Fruit fly (Drosophila melanogaster): ENCODE data around the gene Myo31DF.

Myo31DF gene

DNA sequence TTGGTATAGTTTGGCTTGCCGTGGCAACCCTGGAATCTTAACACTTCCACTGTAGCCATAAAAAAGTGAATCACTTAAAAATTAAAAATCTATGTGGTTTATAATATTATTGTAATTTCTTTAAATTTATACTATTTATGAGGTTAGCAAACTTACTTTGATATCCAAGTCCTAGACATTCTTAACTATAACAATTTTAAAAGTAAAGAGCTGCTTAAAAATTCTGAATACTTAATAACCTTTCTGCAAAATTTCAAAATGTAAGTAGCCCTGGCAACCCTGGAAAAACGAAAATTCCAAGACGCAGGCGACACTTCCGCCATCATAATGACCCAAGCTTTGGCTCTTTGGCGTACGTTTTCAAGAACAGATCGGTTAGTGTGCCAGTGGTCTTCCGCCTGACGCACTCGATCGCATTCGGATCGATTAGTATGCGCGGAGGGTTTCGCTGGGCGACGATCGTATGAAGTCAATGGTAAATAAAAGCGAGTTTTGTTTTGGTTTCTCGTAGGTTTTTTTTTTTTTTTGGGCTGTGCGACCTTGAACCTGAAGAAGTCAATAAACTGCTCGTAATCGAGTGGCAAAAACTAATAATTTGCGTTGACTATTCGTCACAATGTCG lies 9.1 kb upstream of the Myo31DF start:
- TF ChIP-seq toe (GFP tag; optimal IDR thresholded peaks at IDR 0.05) (no peak), Clk (GFP tag; optimal IDR thresholded peaks at IDR 0.05) (no peak), cic (GFP tag; optimal IDR thresholded peaks at IDR 0.05) (no peak), CG14711 (tag; optimal IDR thresholded peaks at IDR 0.05) (peak; percentile 13), CG5204 (GFP tag; optimal IDR thresholded peaks at IDR 0.05) (no peak), tj (GFP tag; optimal IDR thresholded peaks at IDR 0.05) (no peak), kay (GFP tag; ENCODE audit: borderline replicate concordance) (peak; percentile 90)

DNA sequence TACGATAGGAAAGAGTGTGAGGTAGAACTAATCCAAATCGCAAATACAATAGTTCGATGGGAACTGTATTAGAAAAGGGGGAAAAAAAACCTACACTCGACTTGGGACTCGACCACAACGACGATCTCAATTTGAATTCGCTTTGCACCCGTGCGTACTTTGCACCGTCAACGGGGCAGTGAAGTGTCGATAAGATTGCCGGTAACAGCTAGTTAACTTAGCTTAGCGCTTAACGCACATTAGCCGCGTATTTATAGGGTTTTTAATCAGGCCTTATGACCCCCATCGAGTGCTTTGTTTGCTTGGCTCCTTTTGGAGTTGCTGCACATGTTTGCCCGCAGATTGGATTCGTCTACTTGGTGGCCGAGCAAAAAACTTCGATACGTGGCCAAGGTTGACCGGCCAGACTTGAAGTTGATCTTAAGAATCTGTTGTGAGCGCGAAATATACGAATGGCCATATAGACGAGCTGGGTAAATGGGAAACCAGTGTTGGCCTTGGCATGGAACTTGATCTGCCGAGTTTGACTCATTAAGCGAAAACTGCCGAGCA lies 8.1 kb upstream of the Myo31DF start:
- no peak for TF ChIP-seq CG14711 (tag; optimal IDR thresholded peaks at IDR 0.05)
- TF ChIP-seq CG12768 (GFP tag; optimal IDR thresholded peaks at IDR 0.05): peak; percentile 96
- no peak for TF ChIP-seq CG5204 (GFP tag; optimal IDR thresholded peaks at IDR 0.05)
- TF ChIP-seq CG7045 (GFP tag; optimal IDR thresholded peaks at IDR 0.05): peak; percentile 0
- peak; percentile 54 for TF ChIP-seq toe (GFP tag; optimal IDR thresholded peaks at IDR 0.05)
- TF ChIP-seq Hr96 (GFP tag; optimal IDR thresholded peaks at IDR 0.05): peak; percentile 65
- TF ChIP-seq ovo (GFP tag; optimal IDR thresholded peaks at IDR 0.05): no peak
- TF ChIP-seq cic (GFP tag; optimal IDR thresholded peaks at IDR 0.05): peak; percentile 34
- TF ChIP-seq Mnt (GFP tag; optimal IDR thresholded peaks at IDR 0.05): peak; percentile 3
- TF ChIP-seq tj (GFP tag; optimal IDR thresholded peaks at IDR 0.05): no peak
- TF ChIP-seq pad (GFP tag; optimal IDR thresholded peaks at IDR 0.05): peak; percentile 18
- TF ChIP-seq CG33017 (tag; optimal IDR thresholded peaks at IDR 0.05): peak; percentile 49

DNA sequence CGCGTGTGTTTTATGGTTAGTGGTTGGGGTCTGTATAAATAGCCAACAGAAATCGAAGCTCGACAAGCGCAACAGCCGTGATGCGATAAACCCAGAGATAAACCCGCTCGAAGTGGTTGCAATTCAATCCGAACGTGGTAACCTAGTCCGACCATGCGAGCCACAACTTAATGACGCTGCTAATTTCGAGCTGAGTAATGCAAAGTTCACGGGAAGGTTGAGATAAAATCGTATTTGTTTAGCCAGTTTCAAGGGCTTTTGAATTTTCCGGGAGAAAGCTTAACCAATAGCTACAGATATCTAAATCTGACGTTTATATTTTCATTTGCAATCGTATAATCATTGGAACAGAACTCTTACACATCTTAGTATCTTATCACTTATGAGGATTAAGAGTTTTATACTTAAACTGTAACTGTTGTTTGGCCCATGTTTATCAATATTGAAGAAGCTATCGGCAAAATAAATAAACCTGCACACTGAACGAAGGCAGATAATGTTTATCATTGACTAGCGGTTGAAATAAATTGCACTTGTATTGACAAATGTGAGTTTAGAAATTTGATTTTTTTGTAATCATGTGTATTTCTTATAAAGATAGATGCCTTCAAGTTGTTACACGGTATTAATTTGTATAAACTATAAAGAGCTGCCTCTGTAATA lies 7.4 kb upstream of the Myo31DF start:
- TF ChIP-seq cnc (optimal IDR thresholded peaks at IDR 0.05) (peak in 1 of 2 experiments; percentile 80), CG7045 (GFP tag; optimal IDR thresholded peaks at IDR 0.05) (no peak), cic (GFP tag; optimal IDR thresholded peaks at IDR 0.05) (peak; percentile 22), tj (GFP tag; optimal IDR thresholded peaks at IDR 0.05) (peak; percentile 66), pad (GFP tag; optimal IDR thresholded peaks at IDR 0.05) (no peak), CG12768 (GFP tag; optimal IDR thresholded peaks at IDR 0.05) (peak; percentile 17)

DNA sequence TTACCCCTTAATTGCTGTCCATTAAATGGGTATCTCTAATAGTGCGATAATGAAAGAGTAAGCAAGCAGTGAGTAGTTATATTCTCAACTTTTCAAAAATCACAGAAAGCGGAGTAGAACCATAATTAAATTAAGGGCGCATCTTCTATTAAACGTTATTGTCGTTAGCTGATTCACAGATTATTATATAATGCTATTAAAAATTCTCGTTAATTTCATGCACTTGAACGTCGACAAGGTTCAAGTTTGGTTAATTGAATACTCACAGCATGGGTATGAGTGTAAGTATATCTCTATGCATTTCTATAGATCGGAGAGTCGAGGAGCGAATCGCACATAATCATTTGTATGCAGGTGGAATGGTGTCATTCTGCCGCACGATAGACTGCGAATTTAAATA lies 4.3 kb upstream of the Myo31DF start:
- TF ChIP-seq CG1620 (GFP tag; optimal IDR thresholded peaks at IDR 0.05) (no peak), Hr96 (GFP tag; optimal IDR thresholded peaks at IDR 0.05) (no peak), bab1 (GFP tag; optimal IDR thresholded peaks at IDR 0.05) (no peak), Clk (GFP tag; optimal IDR thresholded peaks at IDR 0.05) (no peak), Crg-1 (GFP tag; optimal IDR thresholded peaks at IDR 0.05) (no peak), cic (GFP tag; optimal IDR thresholded peaks at IDR 0.05) (no peak), CG33017 (tag; optimal IDR thresholded peaks at IDR 0.05) (no peak), CG11617 (GFP tag; optimal IDR thresholded peaks at IDR 0.05) (no peak), kay (GFP tag; ENCODE audit: borderline replicate concordance) (peak; percentile 88)

DNA sequence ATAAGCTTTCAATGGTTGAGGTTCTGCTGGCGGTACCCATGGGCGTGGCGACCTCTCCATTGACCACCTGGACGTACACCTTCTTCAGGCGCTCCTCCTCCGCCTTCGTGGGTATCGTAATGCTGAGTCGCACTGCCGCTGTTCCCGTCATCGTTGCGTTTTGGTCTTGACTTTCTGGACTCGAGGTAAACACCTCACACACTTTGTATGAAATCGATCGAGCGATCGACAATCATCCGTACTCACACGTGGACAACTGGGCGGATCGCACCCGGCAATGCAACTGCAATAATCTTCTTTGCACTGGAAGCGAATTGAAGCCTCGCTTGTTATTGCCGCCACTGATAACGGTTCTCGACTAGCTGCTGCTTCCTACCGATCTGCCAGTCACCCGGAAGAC lies 3.5 kb upstream of the Myo31DF start, which contains the start of gene CG7384:
TSS of gene CG7384 (minus strand) at position 366 of the 400 bp plus-strand sequence.
- TF ChIP-seq bab1 (GFP tag; optimal IDR thresholded peaks at IDR 0.05) (no peak), CG7101 (tag; optimal IDR thresholded peaks at IDR 0.05) (no peak), Clk (GFP tag; optimal IDR thresholded peaks at IDR 0.05) (no peak), CG14711 (tag; optimal IDR thresholded peaks at IDR 0.05) (no peak), cic (GFP tag; optimal IDR thresholded peaks at IDR 0.05) (no peak), ovo (GFP tag; optimal IDR thresholded peaks at IDR 0.05) (peak; percentile 38), Mnt (GFP tag; optimal IDR thresholded peaks at IDR 0.05) (peak; percentile 85), Hr96 (GFP tag; optimal IDR thresholded peaks at IDR 0.05) (no peak), CG1620 (GFP tag; optimal IDR thresholded peaks at IDR 0.05) (no peak), toe (GFP tag; optimal IDR thresholded peaks at IDR 0.05) (no peak)

DNA sequence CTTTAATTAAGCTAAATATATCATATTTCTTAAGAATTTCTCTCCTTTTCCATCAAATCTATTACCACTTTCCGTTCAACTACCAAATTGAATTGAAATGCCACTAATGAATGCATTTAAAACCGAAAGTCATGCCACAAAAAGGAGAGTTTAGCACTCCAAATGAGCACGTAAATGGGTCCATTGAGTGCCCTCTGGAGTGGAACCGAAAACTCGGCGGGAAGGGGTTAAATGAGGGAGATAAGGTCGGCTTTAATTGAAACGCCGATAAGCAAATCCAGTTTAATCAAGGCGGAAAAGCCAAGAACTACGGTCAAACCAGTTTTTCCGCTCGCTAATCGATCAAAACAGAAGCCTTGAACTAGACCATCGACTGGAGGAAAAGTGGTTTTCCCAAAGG lies 1.2 kb downstream of the Myo31DF start:
- TF ChIP-seq pad (GFP tag; optimal IDR thresholded peaks at IDR 0.05) (no peak), CG7101 (tag; optimal IDR thresholded peaks at IDR 0.05) (no peak), CG5204 (GFP tag; optimal IDR thresholded peaks at IDR 0.05) (no peak), bab1 (GFP tag; optimal IDR thresholded peaks at IDR 0.05) (no peak), CG7045 (GFP tag; optimal IDR thresholded peaks at IDR 0.05) (no peak), cic (GFP tag; optimal IDR thresholded peaks at IDR 0.05) (no peak), kay (GFP tag; ENCODE audit: borderline replicate concordance) (no peak), ovo (GFP tag; optimal IDR thresholded peaks at IDR 0.05) (no peak), CG33017 (tag; optimal IDR thresholded peaks at IDR 0.05) (no peak), CG1620 (GFP tag; optimal IDR thresholded peaks at IDR 0.05) (no peak), Crg-1 (GFP tag; optimal IDR thresholded peaks at IDR 0.05) (no peak)

DNA sequence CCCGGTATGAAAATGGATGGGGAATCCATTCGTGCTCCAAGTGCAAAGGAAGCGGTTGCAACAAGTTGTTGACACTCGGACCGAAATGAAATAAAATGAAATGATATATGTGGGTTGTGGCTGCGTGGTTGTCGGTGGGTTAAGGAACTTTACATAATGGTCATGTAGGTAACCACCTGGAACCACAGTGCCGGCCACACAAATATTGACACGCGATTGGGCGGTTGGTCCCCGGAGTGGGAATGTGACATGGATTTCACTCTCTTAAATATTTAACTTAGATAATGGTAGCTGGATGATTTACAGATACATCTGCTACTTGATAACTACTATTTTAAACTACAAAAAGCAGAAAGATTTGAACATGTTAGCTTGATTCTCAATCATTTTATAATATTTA lies 1.7 kb downstream of the Myo31DF start:
- TF ChIP-seq Mnt (GFP tag; optimal IDR thresholded peaks at IDR 0.05) (no peak), cic (GFP tag; optimal IDR thresholded peaks at IDR 0.05) (no peak), bab1 (GFP tag; optimal IDR thresholded peaks at IDR 0.05) (no peak), cnc (optimal IDR thresholded peaks at IDR 0.05) (no peak), CG12768 (GFP tag; optimal IDR thresholded peaks at IDR 0.05) (no peak), pad (GFP tag; optimal IDR thresholded peaks at IDR 0.05) (no peak), tj (GFP tag; optimal IDR thresholded peaks at IDR 0.05) (no peak), toe (GFP tag; optimal IDR thresholded peaks at IDR 0.05) (no peak), CG14711 (tag; optimal IDR thresholded peaks at IDR 0.05) (no peak), CG11617 (GFP tag; optimal IDR thresholded peaks at IDR 0.05) (no peak), ovo (GFP tag; optimal IDR thresholded peaks at IDR 0.05) (no peak), CG7045 (GFP tag; optimal IDR thresholded peaks at IDR 0.05) (no peak)
